Worm (Caenorhabditis elegans) whole organism, young adult: ENCODE data around the gene aqp-3.

Source experiments
- B0019.2 ChIP-seq: fragments of 200-800 bp; sonication (Bioruptor generic); conservative IDR thresholded peaks from 2 replicates; pipeline ENCODE4 v1.3.6; 2022; ENCODE audit warnings: missing genetic modification reagents, missing genetic modification characterization, missing compliant biosample characterization
- C17E4.6 ChIP-seq: fragments of 200-800 bp; sonication (Bioruptor generic); IDR thresholded peaks from 2 replicates; pipeline ENCODE4 v1.3.6; 2022; ENCODE audit warnings: missing genetic modification reagents, missing genetic modification characterization, missing compliant biosample characterization
- F22D6.2 ChIP-seq: sonication (generic microtip); optimal IDR thresholded peaks from 2 replicates; lab custom pipeline; 2016; ENCODE audit warnings: mild to moderate bottlenecking, missing genetic modification characterization, missing compliant biosample characterization
- F23B12.7 ChIP-seq: sonication (generic microtip); optimal IDR thresholded peaks from 2 replicates; lab custom pipeline; 2017; ENCODE audit warnings: missing genetic modification characterization, mild to moderate bottlenecking, missing compliant biosample characterization, antibody characterized with exemption, moderate library complexity; ENCODE audit not compliant: insufficient read depth
- F37B4.10 ChIP-seq: fragments of 200-800 bp; sonication (Bioruptor generic); IDR thresholded peaks from 2 replicates; pipeline ENCODE4 v1.3.6; 2022; ENCODE audit warnings: missing genetic modification characterization, missing compliant biosample characterization
- F52B5.7 ChIP-seq: sonication (generic microtip); optimal IDR thresholded peaks from 2 replicates; lab custom pipeline; 2016; ENCODE audit warnings: mild to moderate bottlenecking, missing genetic modification characterization, missing compliant biosample characterization
- F57A8.1 ChIP-seq: fragments of 200-800 bp; sonication (Bioruptor generic); optimal IDR thresholded peaks from 2 replicates; lab custom pipeline; 2018; ENCODE audit warnings: mild to moderate bottlenecking, missing genetic modification characterization, moderate library complexity, missing compliant biosample characterization
- K12H6.12 ChIP-seq: fragments of 200-800 bp; sonication (Bioruptor generic); optimal IDR thresholded peaks from 2 replicates; lab custom pipeline; 2018; ENCODE audit warnings: mild to moderate bottlenecking, missing genetic modification characterization, missing compliant biosample characterization
- Y53G8AR.9 ChIP-seq: fragments of 200-800 bp; sonication (Bioruptor generic); conservative IDR thresholded peaks from 2 replicates; pipeline ENCODE4 v1.3.6; 2022; ENCODE audit warnings: missing genetic modification reagents, missing genetic modification characterization, missing compliant biosample characterization
- Y67H2A.10 ChIP-seq: fragments of 200-800 bp; sonication (Bioruptor generic); conservative IDR thresholded peaks from 2 replicates; pipeline ENCODE4 v1.3.6; 2022; ENCODE audit warnings: missing genetic modification reagents, missing genetic modification characterization, missing compliant biosample characterization
- akir-1 ChIP-seq: fragments of 200-800 bp; sonication (Bioruptor generic); optimal IDR thresholded peaks from 2 replicates; lab custom pipeline; 2018; ENCODE audit warnings: mild to moderate bottlenecking, missing genetic modification characterization, moderate library complexity, missing compliant biosample characterization
- aptf-2 ChIP-seq: fragments of 200-800 bp; sonication (Bioruptor generic); conservative IDR thresholded peaks from 2 replicates; pipeline ENCODE4 v1.3.6; 2022; ENCODE audit warnings: missing genetic modification reagents, missing genetic modification characterization, missing compliant biosample characterization
- attf-6 ChIP-seq: fragments of 200-800 bp; sonication (Bioruptor generic); IDR thresholded peaks from 2 replicates; pipeline ENCODE4 v1.3.6; 2022; ENCODE audit warnings: missing genetic modification reagents, missing genetic modification characterization, missing compliant biosample characterization
- bed-2 ChIP-seq: fragments of 200-800 bp; sonication (Bioruptor generic); IDR thresholded peaks from 2 replicates; pipeline ENCODE4 v1.3.6; 2022; ENCODE audit warnings: missing genetic modification reagents, missing genetic modification characterization, missing compliant biosample characterization
- ceh-40 ChIP-seq: fragments of 200-800 bp; sonication (Bioruptor generic); IDR thresholded peaks from 2 replicates; pipeline ENCODE4 v1.3.6; 2022; ENCODE audit warnings: missing genetic modification characterization, missing compliant biosample characterization
- dpff-1 ChIP-seq: sonication (generic microtip); optimal IDR thresholded peaks from 2 replicates; lab custom pipeline; 2017; ENCODE audit warnings: mild to moderate bottlenecking, missing genetic modification characterization, missing compliant biosample characterization
- efl-1 ChIP-seq: fragments of 150-350 bp; optimal IDR thresholded peaks from 2 replicates; lab custom pipeline; 2014; ENCODE audit warnings: missing biosample characterization, missing genetic modification reagents, missing genetic modification characterization
- egl-44 ChIP-seq: fragments of 200-800 bp; sonication (Bioruptor generic); IDR thresholded peaks from 2 replicates; pipeline ENCODE4 v1.3.6; 2022; ENCODE audit warnings: missing genetic modification reagents, missing genetic modification characterization, missing compliant biosample characterization
- gei-17 ChIP-seq: fragments of 200-800 bp; sonication (Bioruptor generic); optimal IDR thresholded peaks from 2 replicates; lab custom pipeline; 2018; ENCODE audit warnings: mild to moderate bottlenecking, missing genetic modification characterization, missing compliant biosample characterization
- hlh-12 ChIP-seq: sonication (generic microtip); optimal IDR thresholded peaks from 2 replicates; lab custom pipeline; 2016; ENCODE audit warnings: missing genetic modification characterization, missing compliant biosample characterization
- hlh-26 ChIP-seq: fragments of 200-800 bp; sonication (Bioruptor generic); conservative IDR thresholded peaks from 2 replicates; pipeline ENCODE4 v1.3.6; 2022; ENCODE audit warnings: missing genetic modification reagents, missing genetic modification characterization, missing compliant biosample characterization
- let-607 ChIP-seq, 2 experiments: fragments of 200-800 bp in 1 of 2; sonication (Bioruptor generic) in 1 of 2; sonication (generic microtip) in 1 of 2; optimal IDR thresholded peaks; 2 replicates each; lab custom pipeline; 2016 to 2018; ENCODE audit warnings: mild to moderate bottlenecking in 2 of 2, missing compliant biosample characterization in 2 of 2, missing genetic modification characterization in 2 of 2, moderate library complexity in 2 of 2, missing genotype in 1 of 2
- lsl-1 ChIP-seq: fragments of 200-800 bp; sonication (Bioruptor generic); optimal IDR thresholded peaks from 2 replicates; lab custom pipeline; 2018; ENCODE audit warnings: mild to moderate bottlenecking, missing genetic modification characterization, moderate library complexity, missing compliant biosample characterization
- lsy-27 ChIP-seq: sonication (generic microtip); optimal IDR thresholded peaks from 2 replicates; lab custom pipeline; 2017; ENCODE audit warnings: missing genetic modification characterization, mild to moderate bottlenecking, missing compliant biosample characterization, antibody characterized with exemption, missing genotype, borderline replicate concordance; ENCODE audit not compliant: insufficient read depth
- madf-10 ChIP-seq: sonication (generic microtip); optimal IDR thresholded peaks from 2 replicates; lab custom pipeline; 2016; ENCODE audit warnings: mild to moderate bottlenecking, missing genetic modification characterization, missing compliant biosample characterization
- madf-3 ChIP-seq: fragments of 200-800 bp; sonication (Bioruptor generic); IDR thresholded peaks from 2 replicates; pipeline ENCODE4 v1.3.6; 2022; ENCODE audit warnings: missing genetic modification reagents, missing genetic modification characterization, missing compliant biosample characterization
- madf-6 ChIP-seq: fragments of 200-800 bp; sonication (Bioruptor generic); IDR thresholded peaks from 2 replicates; pipeline ENCODE4 v1.3.6; 2022; ENCODE audit warnings: missing genetic modification reagents, missing genetic modification characterization, missing compliant biosample characterization
- mes-4 ChIP-seq: sonication (generic microtip); optimal IDR thresholded peaks from 2 replicates; lab custom pipeline; 2016; ENCODE audit warnings: missing genotype, missing genetic modification characterization, missing compliant biosample characterization
- nfya-1 ChIP-seq: sonication (generic microtip); optimal IDR thresholded peaks from 2 replicates; lab custom pipeline; 2017; ENCODE audit warnings: antibody characterized with exemption, missing compliant biosample characterization, missing genetic modification characterization, borderline replicate concordance; ENCODE audit not compliant: insufficient read depth
- nfyb-1 ChIP-seq: fragments of 200-800 bp; sonication (Bioruptor generic); IDR thresholded peaks from 2 replicates; pipeline ENCODE4 v1.3.6; 2022; ENCODE audit warnings: missing genetic modification reagents, missing genetic modification characterization, missing compliant biosample characterization
- nhr-80 ChIP-seq: sonication (generic microtip); optimal IDR thresholded peaks from 2 replicates; lab custom pipeline; 2016; ENCODE audit warnings: missing genetic modification characterization, missing compliant biosample characterization
- pbrm-1 ChIP-seq: fragments of 200-800 bp; sonication (Bioruptor generic); IDR thresholded peaks from 2 replicates; pipeline ENCODE4 v1.3.6; 2022; ENCODE audit warnings: missing genetic modification reagents, missing genetic modification characterization, missing compliant biosample characterization
- repo-1 ChIP-seq: sonication (generic microtip); optimal IDR thresholded peaks from 2 replicates; lab custom pipeline; 2017; ENCODE audit warnings: mild to moderate bottlenecking, missing genetic modification characterization, missing compliant biosample characterization
- sea-2 ChIP-seq: fragments of 200-800 bp; sonication (Bioruptor generic); IDR thresholded peaks from 2 replicates; pipeline ENCODE4 v1.3.6; 2022; ENCODE audit warnings: missing genetic modification characterization, missing compliant biosample characterization
- snpc-1.1 ChIP-seq: sonication (generic microtip); optimal IDR thresholded peaks from 2 replicates; lab custom pipeline; 2017; ENCODE audit warnings: missing genetic modification characterization, mild to moderate bottlenecking, missing compliant biosample characterization, antibody characterized with exemption, moderate library complexity, missing genotype, missing genetic modification reagents; ENCODE audit not compliant: insufficient read depth
- snpc-4 ChIP-seq, 5 experiments: fragments of 150-350 bp in 1 of 5; sonication (generic microtip) in 4 of 5; optimal IDR thresholded peaks; 2 replicates each; lab custom pipeline; 2014 to 2018; ENCODE audit warnings: missing genetic modification characterization in 5 of 5, missing biosample characterization in 3 of 5, antibody characterized with exemption in 2 of 5, mild to moderate bottlenecking in 2 of 5, missing compliant biosample characterization in 2 of 5, missing genotype in 2 of 5, moderate library complexity in 2 of 5, missing genetic modification reagents in 1 of 5
- somi-1 ChIP-seq: fragments of 200-800 bp; sonication (Bioruptor generic); optimal IDR thresholded peaks from 2 replicates; lab custom pipeline; 2018; ENCODE audit warnings: mild to moderate bottlenecking, missing genetic modification characterization, missing compliant biosample characterization
- tbx-9 ChIP-seq: sonication (generic microtip); optimal IDR thresholded peaks from 2 replicates; lab custom pipeline; 2016; ENCODE audit warnings: borderline replicate concordance, missing genetic modification characterization, inconsistent platforms, missing compliant biosample characterization
- tlf-1 ChIP-seq: fragments of 200-800 bp; sonication (Bioruptor generic); optimal IDR thresholded peaks from 2 replicates; lab custom pipeline; 2018; ENCODE audit warnings: mild to moderate bottlenecking, missing genetic modification characterization, missing compliant biosample characterization
- unc-130 ChIP-seq: sonication (generic microtip); optimal IDR thresholded peaks from 2 replicates; lab custom pipeline; 2016; ENCODE audit warnings: missing genetic modification reagents, missing genetic modification characterization, missing compliant biosample characterization
- unc-62 ChIP-seq: fragments of 150-350 bp; optimal IDR thresholded peaks from 2 replicates; lab custom pipeline; 2014; ENCODE audit warnings: missing biosample characterization, missing genetic modification reagents, missing genetic modification characterization
- xnd-1 ChIP-seq: sonication (generic microtip); optimal IDR thresholded peaks from 2 replicates; lab custom pipeline; 2016; ENCODE audit warnings: missing genotype, missing genetic modification reagents, missing genetic modification characterization, missing compliant biosample characterization
- zfh-2 ChIP-seq: fragments of 200-800 bp; sonication (Bioruptor generic); conservative IDR thresholded peaks from 2 replicates; pipeline ENCODE4 v1.3.6; 2022; ENCODE audit warnings: missing genetic modification reagents, missing genetic modification characterization, missing compliant biosample characterization
- zim-3 ChIP-seq: sonication (generic microtip); optimal IDR thresholded peaks from 2 replicates; lab custom pipeline; 2017; ENCODE audit warnings: mild to moderate bottlenecking, missing genetic modification characterization, moderate library complexity, missing compliant biosample characterization
- ztf-22 ChIP-seq: fragments of 200-800 bp; sonication (Bioruptor generic); optimal IDR thresholded peaks from 2 replicates; lab custom pipeline; 2018; ENCODE audit warnings: mild to moderate bottlenecking, missing genetic modification characterization, moderate library complexity, missing compliant biosample characterization
- ztf-26 ChIP-seq: sonication (generic microtip); optimal IDR thresholded peaks from 2 replicates; lab custom pipeline; 2017; ENCODE audit warnings: missing genetic modification characterization, missing compliant biosample characterization
- ztf-6 ChIP-seq: fragments of 200-800 bp; sonication (Bioruptor generic); IDR thresholded peaks from 2 replicates; pipeline ENCODE4 v1.3.6; 2022; ENCODE audit warnings: missing genetic modification reagents, missing genetic modification characterization, missing compliant biosample characterization

Gene aqp-3

DNA sequence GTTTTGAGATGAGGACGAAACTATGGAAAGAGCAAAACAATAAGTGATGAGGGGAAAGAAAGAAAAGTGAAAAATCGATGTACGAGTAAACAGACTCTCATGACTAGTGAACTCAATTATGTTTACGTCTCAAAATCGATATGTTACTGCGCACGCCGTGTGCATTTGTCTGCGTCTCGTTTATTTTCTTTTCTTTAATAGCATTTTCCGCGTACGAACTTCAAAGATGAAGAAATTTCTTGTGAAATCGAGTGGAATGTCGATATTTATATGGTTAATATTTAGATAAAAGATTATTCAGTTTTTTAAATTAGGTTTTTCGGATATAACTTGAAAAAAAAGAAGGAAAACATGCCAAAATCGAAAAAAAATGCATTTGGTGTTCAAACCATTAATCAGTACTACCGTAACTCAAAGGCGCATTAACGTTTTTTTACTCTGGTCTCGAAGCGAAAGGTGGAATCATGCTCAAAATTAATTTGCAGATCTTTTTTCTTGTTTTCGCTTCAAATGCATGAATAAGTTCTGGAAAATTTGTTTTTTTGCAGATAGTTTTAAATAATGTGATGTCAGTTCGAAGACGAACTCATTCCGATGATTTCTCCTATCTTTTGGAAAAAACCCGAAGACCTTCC is 29.2 kb downstream of the aqp-3 start, which contains the start of gene fic-1 (continued):
- TF ChIP-seq xnd-1 (peak; percentile 81), tlf-1 (GFP tag; lab: Kevin White, UChicago) (no peak), Y67H2A.10 (GFP tag; lab: Robert Waterston, UW) (no peak), hlh-26 (GFP tag; lab: Robert Waterston, UW) (no peak), dpff-1 (tag; lab: Kevin White, UChicago) (no peak), ceh-40 (GFP tag; lab: Robert Waterston, UW) (no peak), B0019.2 (no peak), lsl-1 (GFP tag; lab: Kevin White, UChicago) (peak; percentile 86), ztf-22 (GFP tag; lab: Kevin White, UChicago) (no peak), nfyb-1 (0 out of 2 replicates have a peak, but pooled peaks have one; percentile 41), Y53G8AR.9 (GFP tag; lab: Robert Waterston, UW) (no peak), akir-1 (GFP tag; lab: Kevin White, UChicago) (no peak), sea-2 (GFP tag; lab: Robert Waterston, UW) (no peak), hlh-12 (tag; lab: Kevin White, UChicago) (no peak), repo-1 (no peak), somi-1 (GFP tag; lab: Kevin White, UChicago) (no peak), F37B4.10 (GFP tag; lab: Robert Waterston, UW) (no peak), pbrm-1 (GFP tag; lab: Robert Waterston, UW) (no peak; the same call in 1 of the 2 replicates), lsy-27 (tag; lab: Kevin White, UChicago) (no peak), F57A8.1 (GFP tag; lab: Kevin White, UChicago) (no peak), gei-17 (GFP tag; lab: Kevin White, UChicago) (no peak), mes-4 (no peak), snpc-4 (GFP tag; optimal IDR thresholded peaks at IDR 0.05; lab: Kevin White, UChicago) (no peak), snpc-4 (tag; optimal IDR thresholded peaks at IDR 0.05; lab: Kevin White, UChicago) (peak in 2 of 4 experiments; percentile 2 to 15), nhr-80 (tag; lab: Kevin White, UChicago) (no peak), F23B12.7 (tag; lab: Kevin White, UChicago) (peak; percentile 21), ztf-6 (GFP tag; lab: Robert Waterston, UW) (no peak), K12H6.12 (tag; lab: Kevin White, UChicago) (peak; percentile 49), snpc-1.1 (tag; lab: Kevin White, UChicago) (no peak), bed-2 (GFP tag; lab: Robert Waterston, UW) (no peak), zfh-2 (GFP tag; lab: Robert Waterston, UW) (no peak), unc-130 (GFP tag; lab: Kevin White, UChicago) (no peak), tbx-9 (no peak), attf-6 (no peak), madf-6 (GFP tag; lab: Robert Waterston, UW) (peak; percentile 86), F22D6.2 (tag; lab: Kevin White, UChicago) (no peak), madf-3 (GFP tag; lab: Robert Waterston, UW) (no peak), let-607 (tag; optimal IDR thresholded peaks at IDR 0.05; lab: Kevin White, UChicago) (no peak), egl-44 (GFP tag; lab: Robert Waterston, UW) (no peak), zim-3 (tag; lab: Kevin White, UChicago) (no peak), aptf-2 (GFP tag; lab: Robert Waterston, UW) (no peak), efl-1 (GFP tag; lab: Kevin White, UChicago) (no peak), nfya-1 (tag; lab: Kevin White, UChicago) (no peak), unc-62 (GFP tag; lab: Kevin White, UChicago) (peak; percentile 48), F52B5.7 (no peak), madf-10 (tag; lab: Kevin White, UChicago) (peak; percentile 14), ztf-26 (tag; lab: Kevin White, UChicago) (no peak), C17E4.6 (GFP tag; lab: Robert Waterston, UW) (no peak)
